Worm (Caenorhabditis elegans): ENCODE results near the gene K12H6.7.

The K12H6.7 gene

ce11 chrII:2865355-2865754 lies 28.6 kb upstream of the K12H6.7 start:
- TF ChIP-seq pha-4 (tag; optimal IDR thresholded peaks at IDR 0.05) (no peak), lir-1 (GFP tag; conservative IDR thresholded peaks at IDR 0.05) (no peak), zfh-2 (GFP tag; conservative IDR thresholded peaks at IDR 0.05) (peak; percentile 55; the same call in 1 of the 2 replicates), mes-4 (tag; optimal IDR thresholded peaks at IDR 0.05) (no peak), ztf-26 (tag; optimal IDR thresholded peaks at IDR 0.05) (no peak), nhr-120 (GFP tag; IDR thresholded peaks at IDR 0.05) (0 out of 2 replicates have a peak, but pooled peaks have one; percentile 28), rec-8 (tag; optimal IDR thresholded peaks at IDR 0.05) (no peak), ceh-27 (GFP tag; optimal IDR thresholded peaks at IDR 0.05) (no peak), madf-6 (GFP tag; IDR thresholded peaks at IDR 0.05) (no peak)

ce11 chrII:2864229-2864628 lies 27.5 kb upstream of the K12H6.7 start, which contains the start of gene Y110A2AL.5:
TSS of gene Y110A2AL.5 (plus strand) at chrII:2864529.
- no peak for TF ChIP-seq bed-2 (GFP tag; IDR thresholded peaks at IDR 0.05)
- no peak for TF ChIP-seq egrh-3 (GFP tag; IDR thresholded peaks at IDR 0.05)
- TF ChIP-seq ztf-22 (GFP tag; optimal IDR thresholded peaks at IDR 0.05) = no peak
- no peak for TF ChIP-seq unc-130 (GFP tag; optimal IDR thresholded peaks at IDR 0.05)

ce11 chrII:2862557-2863035 lies 25.8 kb upstream of the K12H6.7 start:
- TF ChIP-seq Y95B8A.8 (GFP tag; IDR thresholded peaks at IDR 0.05) (no peak), K11D2.4 (GFP tag; IDR thresholded peaks at IDR 0.05) (no peak), aptf-2 (GFP tag; conservative IDR thresholded peaks at IDR 0.05) (no peak), unc-62 (GFP tag; optimal IDR thresholded peaks at IDR 0.05) (no peak), F23B12.7 (tag; optimal IDR thresholded peaks at IDR 0.05; ENCODE audit: insufficient read depth) (no peak), zim-3 (tag; optimal IDR thresholded peaks at IDR 0.05) (no peak), efl-1 (GFP tag; optimal IDR thresholded peaks at IDR 0.05) (no peak), egl-44 (GFP tag; IDR thresholded peaks at IDR 0.05) (no peak), ztf-26 (tag; optimal IDR thresholded peaks at IDR 0.05) (no peak), ama-1 (optimal IDR thresholded peaks at IDR 0.05) (no peak), ama-1 (GFP tag; optimal IDR thresholded peaks at IDR 0.05) (no peak), mes-4 (tag; optimal IDR thresholded peaks at IDR 0.05) (no peak)

ce11 chrII:2861385-2862099 lies 24.8 kb upstream of the K12H6.7 start:
- TF ChIP-seq die-1 (tag; optimal IDR thresholded peaks at IDR 0.05) (peak; percentile 73), Y53G8AR.9 (GFP tag; conservative IDR thresholded peaks at IDR 0.05) (no peak), dox-1 (GFP tag; IDR thresholded peaks at IDR 0.05) (peak; percentile 57), T07F8.4 (tag; optimal IDR thresholded peaks at IDR 0.05) (no peak), Y56A3A.18 (GFP tag; IDR thresholded peaks at IDR 0.05) (0 out of 2 replicates have a peak, but pooled peaks have one; percentile 50), nhr-120 (GFP tag; IDR thresholded peaks at IDR 0.05) (no peak), lir-1 (GFP tag; conservative IDR thresholded peaks at IDR 0.05) (no peak), zfh-2 (GFP tag; conservative IDR thresholded peaks at IDR 0.05) (peak; percentile 61), tbp1 (GFP tag; optimal IDR thresholded peaks at IDR 0.05) (peak; percentile 90), athp-1 (tag; optimal IDR thresholded peaks at IDR 0.05) (peak; percentile 3), F33H1.4 (GFP tag; IDR thresholded peaks at IDR 0.05) (0 out of 2 replicates have a peak, but pooled peaks have one; percentile 17), mcd-1 (GFP tag; IDR thresholded peaks at IDR 0.05) (peak; percentile 57), ceh-100 (GFP tag; IDR thresholded peaks at IDR 0.05) (no peak), cebp-1 (GFP tag; IDR thresholded peaks at IDR 0.05) (no peak), cebp-1 (tag; optimal IDR thresholded peaks at IDR 0.05) (peak; percentile 40), egrh-3 (GFP tag; IDR thresholded peaks at IDR 0.05) (peak; percentile 77), D2030.7 (GFP tag; IDR thresholded peaks at IDR 0.05) (peak; percentile 78), let-607 (tag; optimal IDR thresholded peaks at IDR 0.05) (peak in 1 of 2 experiments; percentile 11), Y67H2A.10 (GFP tag; conservative IDR thresholded peaks at IDR 0.05) (no peak), madf-10 (tag; optimal IDR thresholded peaks at IDR 0.05) (peak; percentile 18), lin-40 (tag; optimal IDR thresholded peaks at IDR 0.05) (no peak), him-1 (tag; optimal IDR thresholded peaks at IDR 0.05) (peak; percentile 87), F49E8.2 (tag; optimal IDR thresholded peaks at IDR 0.05; ENCODE audit: insufficient read depth) (peak; percentile 15)
